Fruit fly (Drosophila melanogaster) whole organism, pupa: ENCODE measurements around the gene CG42857.

Source experiments
- CG12605 ChIP-seq: fragments of 200-800 bp; sonication (Bioruptor generic); IDR thresholded peaks from 2 replicates; pipeline ENCODE4 v1.3.6; 2022; ENCODE audit warnings: missing biosample characterization, missing genetic modification characterization
- CG13204 ChIP-seq: fragments of 200-800 bp; sonication (Bioruptor generic); optimal IDR thresholded peaks from 2 replicates; lab custom pipeline; 2018; ENCODE audit warnings: missing biosample characterization, mild to moderate bottlenecking, missing genetic modification characterization, moderate library complexity
- CG14655 ChIP-seq: fragments of 200-800 bp; sonication (Bioruptor generic); optimal IDR thresholded peaks from 3 replicates; lab custom pipeline; 2017; ENCODE audit warnings: mild to moderate bottlenecking, missing biosample characterization, missing genetic modification reagents, missing genetic modification characterization
- CG15710 ChIP-seq: fragments of 200-800 bp; sonication (Bioruptor generic); optimal IDR thresholded peaks from 2 replicates; lab custom pipeline; 2018; ENCODE audit warnings: missing biosample characterization, mild to moderate bottlenecking, missing genetic modification characterization, moderate library complexity
- CG17806 ChIP-seq: fragments of 200-800 bp; sonication (Bioruptor generic); optimal IDR thresholded peaks from 2 replicates; lab custom pipeline; 2018; ENCODE audit warnings: missing biosample characterization, mild to moderate bottlenecking, missing genetic modification characterization, moderate library complexity
- CG34367 ChIP-seq: fragments of 200-800 bp; sonication (Bioruptor generic); optimal IDR thresholded peaks from 2 replicates; lab custom pipeline; 2018; ENCODE audit warnings: missing biosample characterization, mild to moderate bottlenecking, missing genetic modification characterization
- CG9948 ChIP-seq: fragments of 200-800 bp; sonication (Bioruptor generic); optimal IDR thresholded peaks from 2 replicates; lab custom pipeline; 2018; ENCODE audit warnings: missing biosample characterization, mild to moderate bottlenecking, missing genetic modification characterization, moderate library complexity
- D1 ChIP-seq: fragments of 200-800 bp; sonication (Bioruptor generic); optimal IDR thresholded peaks from 2 replicates; lab custom pipeline; 2018; ENCODE audit warnings: missing biosample characterization, mild to moderate bottlenecking, missing genetic modification characterization, moderate library complexity
- EcR ChIP-seq: fragments of 200-800 bp; sonication (Bioruptor generic); optimal IDR thresholded peaks from 3 replicates; lab custom pipeline; 2019; ENCODE audit warnings: missing biosample characterization, missing genetic modification characterization, mild to moderate bottlenecking, moderate library complexity, missing genetic modification reagents
- Ets98B ChIP-seq: fragments of 200-800 bp; sonication (Bioruptor generic); IDR thresholded peaks from 2 replicates; pipeline ENCODE4 v1.3.6; 2022; ENCODE audit warnings: missing biosample characterization, missing genetic modification characterization
- Snoo ChIP-seq: fragments of 200-800 bp; sonication (Bioruptor generic); optimal IDR thresholded peaks from 3 replicates; lab custom pipeline; 2017; ENCODE audit warnings: missing biosample characterization, mild to moderate bottlenecking, missing genetic modification characterization, inconsistent platforms
- gl ChIP-seq: fragments of 200-800 bp; sonication (Bioruptor generic); optimal IDR thresholded peaks from 2 replicates; lab custom pipeline; 2018; ENCODE audit warnings: missing biosample characterization, mild to moderate bottlenecking, missing genetic modification characterization
- rn ChIP-seq: fragments of 200-800 bp; sonication (Bioruptor generic); IDR thresholded peaks from 2 replicates; pipeline ENCODE4 v1.3.6; 2022; ENCODE audit warnings: missing biosample characterization, missing genetic modification characterization

DNA sequence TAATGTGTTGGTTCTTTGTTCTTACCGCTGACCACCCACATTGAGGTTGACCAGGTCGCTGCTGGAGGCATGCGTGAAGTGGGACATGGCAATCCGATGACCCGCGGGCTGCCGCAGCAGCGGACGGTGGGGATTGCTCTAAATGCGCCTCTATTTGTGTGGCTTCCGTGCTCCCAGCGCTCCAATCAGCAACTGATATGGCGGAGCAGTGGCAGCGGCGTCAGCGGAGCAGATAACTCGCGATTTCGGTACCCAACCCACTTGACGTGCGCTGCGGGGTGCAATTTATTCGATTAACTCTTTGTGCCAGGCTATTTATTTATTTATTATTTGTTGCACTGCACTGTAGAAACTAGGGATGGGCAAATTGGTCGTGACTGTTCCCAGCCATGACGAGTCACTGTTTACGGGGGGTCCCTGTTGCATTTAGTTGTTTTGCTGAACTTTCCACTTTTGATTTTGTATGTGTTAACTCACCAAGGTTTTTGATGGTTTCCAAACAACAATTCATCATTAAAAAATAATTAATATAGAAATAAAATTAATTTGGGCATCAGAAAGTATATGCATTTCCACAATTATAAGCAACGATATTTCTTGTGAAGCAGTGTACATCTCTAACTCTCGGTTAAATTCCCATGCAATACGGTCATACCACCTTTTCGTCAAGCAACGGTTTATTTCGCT is 20.2 kb downstream of the CG42857 start, which contains the start of the genes CG9467 and CG8526:
- TF ChIP-seq Ets98B (GFP tag; lab: Robert Waterston, UW) (no peak), rn (GFP tag; lab: Robert Waterston, UW) (no peak), CG13204 (GFP tag; lab: Kevin White, UChicago) (no peak), EcR (GFP tag; lab: Kevin White, UChicago) (peak; percentile 16), CG17806 (tag; lab: Kevin White, UChicago) (peak; percentile 47), CG12605 (GFP tag; lab: Robert Waterston, UW) (no peak), CG34367 (tag; lab: Kevin White, UChicago) (peak; percentile 9), gl (no peak), CG14655 (GFP tag; lab: Kevin White, UChicago) (no peak), Snoo (tag; lab: Kevin White, UChicago) (peak; percentile 41), CG9948 (tag; lab: Kevin White, UChicago) (peak; percentile 32), CG15710 (tag; lab: Kevin White, UChicago) (peak; percentile 65), D1 (no peak)
